Worm (Caenorhabditis elegans) whole organism, L4 larva: ENCODE measurements around the gene Y15E3A.3.

ENCODE experiments used
- F10B5.3 ChIP-seq: sonication (generic microtip); optimal IDR thresholded peaks from 2 replicates; lab custom pipeline; 2016; ENCODE audit warnings: mild to moderate bottlenecking, missing genetic modification characterization, missing compliant biosample characterization
- F26F4.8 ChIP-seq: fragments of 200-800 bp; sonication (Bioruptor generic); conservative IDR thresholded peaks from 2 replicates; pipeline ENCODE4 v1.3.6; 2022; ENCODE audit warnings: missing genetic modification characterization, missing compliant biosample characterization
- F49E8.2 ChIP-seq: sonication (generic microtip); optimal IDR thresholded peaks from 2 replicates; lab custom pipeline; 2016; ENCODE audit warnings: missing compliant biosample characterization, mild to moderate bottlenecking, missing genetic modification characterization, borderline replicate concordance
- T26A8.4 ChIP-seq: fragments of 200-800 bp; sonication (Bioruptor generic); IDR thresholded peaks from 2 replicates; pipeline ENCODE4 v1.3.6; 2022; ENCODE audit warnings: missing genetic modification characterization, missing compliant biosample characterization
- Y48G9A.11 ChIP-seq: fragments of 200-800 bp; sonication (Bioruptor generic); IDR thresholded peaks from 2 replicates; pipeline ENCODE4 v1.3.6; 2022; ENCODE audit warnings: missing genetic modification reagents, missing genetic modification characterization, missing compliant biosample characterization
- Y75B8A.6 ChIP-seq: fragments of 200-800 bp; sonication (Bioruptor generic); IDR thresholded peaks from 2 replicates; pipeline ENCODE4 v1.3.6; 2022; ENCODE audit warnings: missing genetic modification reagents, missing genetic modification characterization, missing compliant biosample characterization
- ZK337.2 ChIP-seq: fragments of 200-800 bp; sonication (Bioruptor generic); IDR thresholded peaks from 2 replicates; pipeline ENCODE4 v1.3.6; 2022; ENCODE audit warnings: missing genetic modification reagents, missing genetic modification characterization, missing compliant biosample characterization
- aha-1 ChIP-seq: fragments of 150-350 bp; peaks from one replicate; lab custom pipeline; 2014; ENCODE audit warnings: missing biosample characterization, missing genetic modification characterization
- aly-2 ChIP-seq: sonication (generic microtip); optimal IDR thresholded peaks from 2 replicates; lab custom pipeline; 2018; ENCODE audit warnings: missing biosample characterization, missing genetic modification characterization
- ama-1 ChIP-seq: fragments of 150-350 bp; optimal IDR thresholded peaks from 2 replicates; lab custom pipeline; 2014; ENCODE audit warnings: inconsistent platforms, mixed read lengths
- ceh-20 ChIP-seq: fragments of 200-800 bp; sonication (Bioruptor generic); IDR thresholded peaks from 2 replicates; pipeline ENCODE4 v1.3.6; 2022; ENCODE audit warnings: missing genetic modification reagents, missing genetic modification characterization, missing compliant biosample characterization
- ceh-44 ChIP-seq: fragments of 200-800 bp; sonication (Bioruptor generic); IDR thresholded peaks from 2 replicates; pipeline ENCODE4 v1.3.6; 2022; ENCODE audit warnings: missing genetic modification reagents, missing genetic modification characterization, missing compliant biosample characterization
- ceh-82 ChIP-seq: sonication (generic microtip); optimal IDR thresholded peaks from 2 replicates; lab custom pipeline; 2017; ENCODE audit warnings: missing biosample characterization, missing genetic modification characterization
- daf-12 ChIP-seq: fragments of 150-350 bp; optimal IDR thresholded peaks from 2 replicates; lab custom pipeline; 2014; ENCODE audit warnings: missing biosample characterization, missing genetic modification reagents, missing genetic modification characterization
- daf-16 ChIP-seq, 3 experiments: sonication (generic microtip); optimal IDR thresholded peaks; 2 replicates each; lab custom pipeline; 2016 to 2017; ENCODE audit warnings: missing genetic modification characterization in 3 of 3, missing genetic modification reagents in 3 of 3, mild to moderate bottlenecking in 2 of 3, missing compliant biosample characterization in 2 of 3, missing biosample characterization in 1 of 3, moderate library complexity in 1 of 3
- dmd-6 ChIP-seq: fragments of 200-800 bp; sonication (Bioruptor generic); IDR thresholded peaks from 2 replicates; pipeline ENCODE4 v1.3.6; 2022; ENCODE audit warnings: missing genetic modification reagents, missing genetic modification characterization, missing compliant biosample characterization
- dve-1 ChIP-seq: sonication (generic microtip); optimal IDR thresholded peaks from 2 replicates; lab custom pipeline; 2017; ENCODE audit warnings: antibody characterized with exemption, mild to moderate bottlenecking, missing genetic modification characterization, missing compliant biosample characterization; ENCODE audit not compliant: insufficient read depth
- gei-8 ChIP-seq: fragments of 200-800 bp; sonication (Bioruptor generic); optimal IDR thresholded peaks from 2 replicates; lab custom pipeline; 2018; ENCODE audit warnings: mild to moderate bottlenecking, missing genetic modification characterization, missing compliant biosample characterization
- hif-1 ChIP-seq, 2 experiments: sonication (generic microtip); optimal IDR thresholded peaks; 2 replicates each; lab custom pipeline; 2016 to 2017; ENCODE audit warnings: missing compliant biosample characterization in 2 of 2, missing genetic modification characterization in 2 of 2, missing genetic modification reagents in 2 of 2, missing genotype in 2 of 2, mild to moderate bottlenecking in 1 of 2
- hlh-30 ChIP-seq: sonication (generic microtip); optimal IDR thresholded peaks from 2 replicates; lab custom pipeline; 2017; ENCODE audit warnings: antibody characterized with exemption, mild to moderate bottlenecking, missing genetic modification characterization, missing compliant biosample characterization; ENCODE audit not compliant: insufficient read depth
- jun-1 ChIP-seq: fragments of 150-350 bp; optimal IDR thresholded peaks from 2 replicates; lab custom pipeline; 2014; ENCODE audit warnings: missing biosample characterization, missing genetic modification reagents, missing genetic modification characterization
- lin-29 ChIP-seq: fragments of 200-800 bp; sonication (Bioruptor generic); IDR thresholded peaks from 2 replicates; pipeline ENCODE4 v1.3.6; 2022; ENCODE audit warnings: missing genetic modification reagents, missing genetic modification characterization, missing compliant biosample characterization
- lin-38 ChIP-seq: fragments of 200-800 bp; sonication (Bioruptor generic); IDR thresholded peaks from 2 replicates; pipeline ENCODE4 v1.3.6; 2022; ENCODE audit warnings: missing genetic modification reagents, missing genetic modification characterization, missing compliant biosample characterization
- lin-39 ChIP-seq: fragments of 150-350 bp; optimal IDR thresholded peaks from 2 replicates; lab custom pipeline; 2014; ENCODE audit warnings: missing biosample characterization, missing genetic modification reagents, missing genetic modification characterization
- lsy-2 ChIP-seq, 2 experiments: fragments of 150-350 bp in 1 of 2; sonication (generic microtip) in 1 of 2; optimal IDR thresholded peaks; 2 replicates each; lab custom pipeline; 2014 to 2017; ENCODE audit warnings: missing biosample characterization in 2 of 2, missing genetic modification characterization in 2 of 2
- madf-5 ChIP-seq, 2 experiments: fragments of 200-800 bp; sonication (Bioruptor generic); IDR thresholded peaks; 2 replicates each; pipeline ENCODE4 v1.3.6; 2022; ENCODE audit warnings: missing compliant biosample characterization in 2 of 2, missing genetic modification characterization in 2 of 2
- mdt-29 ChIP-seq: fragments of 200-800 bp; sonication (Bioruptor generic); IDR thresholded peaks from 2 replicates; pipeline ENCODE4 v1.3.6; 2022; ENCODE audit warnings: missing genetic modification reagents, missing genetic modification characterization, missing compliant biosample characterization
- mes-2 ChIP-seq: sonication (generic microtip); optimal IDR thresholded peaks from 2 replicates; lab custom pipeline; 2016; ENCODE audit warnings: missing genotype, mild to moderate bottlenecking, missing genetic modification characterization, missing compliant biosample characterization; ENCODE audit not compliant: poor library complexity, severe bottlenecking
- nhr-111 ChIP-seq: fragments of 200-800 bp; sonication (Bioruptor generic); optimal IDR thresholded peaks from 2 replicates; lab custom pipeline; 2018; ENCODE audit warnings: mild to moderate bottlenecking, missing genetic modification characterization, missing compliant biosample characterization
- nhr-6 ChIP-seq: fragments of 150-350 bp; optimal IDR thresholded peaks from 2 replicates; lab custom pipeline; 2014; ENCODE audit warnings: missing biosample characterization, missing genetic modification characterization
- nhr-76 ChIP-seq: fragments of 150-350 bp; optimal IDR thresholded peaks from 2 replicates; lab custom pipeline; 2014; ENCODE audit warnings: missing biosample characterization, missing genetic modification characterization
- nhr-77 ChIP-seq: fragments of 150-350 bp; optimal IDR thresholded peaks from 2 replicates; lab custom pipeline; 2014; ENCODE audit warnings: missing biosample characterization, missing genetic modification characterization
- pha-4 ChIP-seq, 2 experiments: fragments of 150-350 bp in 1 of 2; fragments of 200-800 bp in 1 of 2; sonication (Bioruptor generic) in 1 of 2; IDR thresholded peaks in 1 of 2; optimal IDR thresholded peaks in 1 of 2; 2 replicates each; pipeline versions ENCODE4 v1.3.6 to Lab custom; 2014 to 2022; ENCODE audit warnings: missing genetic modification characterization in 2 of 2, missing genetic modification reagents in 2 of 2, missing biosample characterization in 1 of 2, missing compliant biosample characterization in 1 of 2
- php-3 ChIP-seq: fragments of 200-800 bp; sonication (Bioruptor generic); IDR thresholded peaks from 2 replicates; pipeline ENCODE4 v1.3.6; 2022; ENCODE audit warnings: missing genetic modification reagents, missing genetic modification characterization, missing compliant biosample characterization
- rbr-2 ChIP-seq: sonication (generic microtip); optimal IDR thresholded peaks from 2 replicates; lab custom pipeline; 2016; ENCODE audit warnings: missing genotype, missing genetic modification characterization, missing compliant biosample characterization
- saeg-2 ChIP-seq: fragments of 200-800 bp; sonication (Bioruptor generic); IDR thresholded peaks from 2 replicates; pipeline ENCODE4 v1.3.6; 2022; ENCODE audit warnings: missing genetic modification reagents, missing genetic modification characterization, missing compliant biosample characterization
- sdz-12 ChIP-seq: fragments of 200-800 bp; sonication (Bioruptor generic); optimal IDR thresholded peaks from 2 replicates; lab custom pipeline; 2018; ENCODE audit warnings: mild to moderate bottlenecking, missing genetic modification characterization, missing compliant biosample characterization
- skn-1 ChIP-seq: fragments of 150-350 bp; optimal IDR thresholded peaks from 2 replicates; lab custom pipeline; 2014; ENCODE audit warnings: missing biosample characterization, missing genetic modification characterization
- snpc-1.2 ChIP-seq: fragments of 200-800 bp; sonication (Bioruptor generic); IDR thresholded peaks from 2 replicates; pipeline ENCODE4 v1.3.6; 2022; ENCODE audit warnings: missing genetic modification reagents, missing genetic modification characterization, missing compliant biosample characterization
- snpc-4 ChIP-seq: fragments of 150-350 bp; optimal IDR thresholded peaks from 2 replicates; lab custom pipeline; 2014; ENCODE audit warnings: missing biosample characterization, missing genetic modification characterization
- spr-1 ChIP-seq: sonication (generic microtip); optimal IDR thresholded peaks from 2 replicates; lab custom pipeline; 2016; ENCODE audit warnings: mild to moderate bottlenecking, missing genetic modification characterization, missing compliant biosample characterization
- tag-97 ChIP-seq: fragments of 200-800 bp; sonication (Bioruptor generic); IDR thresholded peaks from 2 replicates; pipeline ENCODE4 v1.3.6; 2022; ENCODE audit warnings: missing genetic modification characterization, missing compliant biosample characterization
- tra-1 ChIP-seq: fragments of 200-800 bp; sonication (Bioruptor generic); IDR thresholded peaks from 2 replicates; pipeline ENCODE4 v1.3.6; 2022; ENCODE audit warnings: missing genetic modification reagents, missing genetic modification characterization, missing compliant biosample characterization
- zag-1 ChIP-seq: fragments of 150-350 bp; optimal IDR thresholded peaks from 2 replicates; lab custom pipeline; 2014; ENCODE audit warnings: missing biosample characterization, missing genetic modification characterization
- zfp-2 ChIP-seq: sonication (generic microtip); optimal IDR thresholded peaks from 2 replicates; lab custom pipeline; 2016; ENCODE audit warnings: mild to moderate bottlenecking, missing genetic modification characterization, missing compliant biosample characterization
- zfp-3 ChIP-seq: fragments of 200-800 bp; sonication (Bioruptor generic); conservative IDR thresholded peaks from 2 replicates; pipeline ENCODE4 v1.3.6; 2022; ENCODE audit warnings: missing genetic modification reagents, missing genetic modification characterization, missing compliant biosample characterization

The Y15E3A.3 gene

ce11 chrX:15347680-15348079 is 22.1 kb upstream of the Y15E3A.3 start:
- TF ChIP-seq rbr-2 (tag; lab: Kevin White, UChicago): peak; percentile 2
- no peak for TF ChIP-seq zag-1 (tag; lab: Kevin White, UChicago)
- peak; percentile 49 for TF ChIP-seq mes-2 (tag; lab: Kevin White, UChicago)
- peak; percentile 13 for TF ChIP-seq nhr-6 (tag; lab: Kevin White, UChicago)
- TF ChIP-seq aha-1 (tag; lab: Kevin White, UChicago): peak; percentile 80

- TF ChIP-seq F49E8.2 (no peak), snpc-4 (tag; lab: Kevin White, UChicago) (peak; percentile 79), F10B5.3 (no peak), aly-2 (tag; lab: Kevin White, UChicago) (no peak), zfp-2 (tag; lab: Kevin White, UChicago) (no peak), F26F4.8 (GFP tag; lab: Robert Waterston, UW) (no peak), aha-1 (tag; lab: Kevin White, UChicago) (no peak), ceh-20 (GFP tag; lab: Robert Waterston, UW) (peak; percentile 61), hif-1 (tag; optimal IDR thresholded peaks at IDR 0.05; lab: Kevin White, UChicago) (peak in 1 of 2 experiments; percentile 39), daf-12 (tag; lab: Kevin White, UChicago) (no peak), zfp-3 (GFP tag; lab: Robert Waterston, UW) (no peak), tag-97 (GFP tag; lab: Robert Waterston, UW) (no peak), ama-1 (lab: Kevin White, UChicago) (no peak), tra-1 (GFP tag; lab: Robert Waterston, UW) (peak; percentile 71), php-3 (GFP tag; lab: Robert Waterston, UW) (no peak), mes-2 (tag; lab: Kevin White, UChicago) (peak; percentile 29), pha-4 (GFP tag; IDR thresholded peaks at IDR 0.05; lab: Robert Waterston, UW) (no peak), pha-4 (tag; optimal IDR thresholded peaks at IDR 0.05; lab: Kevin White, UChicago) (no peak), ceh-44 (GFP tag; lab: Robert Waterston, UW) (no peak), nhr-111 (GFP tag; lab: Kevin White, UChicago) (no peak), lsy-2 (tag; optimal IDR thresholded peaks at IDR 0.05; lab: Kevin White, UChicago) (peak in 1 of 2 experiments; percentile 50), sdz-12 (GFP tag; lab: Kevin White, UChicago) (no peak), madf-5 (GFP tag; IDR thresholded peaks at IDR 0.05; lab: Robert Waterston, UW) (no peak), nhr-77 (tag; lab: Kevin White, UChicago) (peak; percentile 15), lin-38 (GFP tag; lab: Robert Waterston, UW) (no peak), daf-16 (GFP tag; optimal IDR thresholded peaks at IDR 0.05; lab: Kevin White, UChicago) (peak in 1 of 2 experiments; percentile 92), daf-16 (tag; optimal IDR thresholded peaks at IDR 0.05; lab: Kevin White, UChicago) (peak; percentile 87), snpc-1.2 (GFP tag; lab: Robert Waterston, UW) (no peak), nhr-76 (no peak), Y75B8A.6 (GFP tag; lab: Robert Waterston, UW) (no peak), jun-1 (no peak), lin-29 (GFP tag; lab: Robert Waterston, UW) (no peak), dve-1 (tag; lab: Kevin White, UChicago) (peak; percentile 0), hlh-30 (tag; lab: Kevin White, UChicago) (peak; percentile 26), ZK337.2 (no peak), mdt-29 (GFP tag; lab: Robert Waterston, UW) (no peak), T26A8.4 (GFP tag; lab: Robert Waterston, UW) (no peak), skn-1 (tag; lab: Kevin White, UChicago) (no peak), spr-1 (tag; lab: Kevin White, UChicago) (no peak), dmd-6 (peak; percentile 69), lin-39 (tag; lab: Kevin White, UChicago) (no peak), ceh-82 (no peak), Y48G9A.11 (no peak), gei-8 (GFP tag; lab: Kevin White, UChicago) (no peak), saeg-2 (GFP tag; lab: Robert Waterston, UW) (no peak)
Observed at ce11 chrX:15345346-15346198, 20.0 kb upstream of the Y15E3A.3 start.
